Worm (Caenorhabditis elegans): ENCODE results near the gene lad-2.
A peak's percentile ranks its signal among the peaks of the same experiment; 100 is the strongest.

lad-2 gene

ce11 chrIV:2998597-2999161 lies 20.4 kb upstream of the lad-2 start (continued):
- TF ChIP-seq dpff-1 (tag; optimal IDR thresholded peaks at IDR 0.05), result no peak
- TF ChIP-seq nhr-179 (tag; optimal IDR thresholded peaks at IDR 0.05), result no peak
- no peak for TF ChIP-seq madf-3 (GFP tag; IDR thresholded peaks at IDR 0.05)
- TF ChIP-seq F37B4.10 (GFP tag; IDR thresholded peaks at IDR 0.05), result no peak
- TF ChIP-seq ztf-6 (GFP tag; IDR thresholded peaks at IDR 0.05), result no peak
- peak; percentile 12; the same call in 1 of the 2 replicates for TF ChIP-seq rcor-1 (GFP tag; IDR thresholded peaks at IDR 0.05)
- TF ChIP-seq unc-62 (GFP tag; optimal IDR thresholded peaks at IDR 0.05), result no peak
- TF ChIP-seq ceh-40 (GFP tag; IDR thresholded peaks at IDR 0.05), result no peak
- TF ChIP-seq hmg-1.2 (GFP tag; IDR thresholded peaks at IDR 0.05), result 0 out of 2 replicates have a peak, but pooled peaks have one; percentile 27
- TF ChIP-seq F49E8.2 (tag; optimal IDR thresholded peaks at IDR 0.05; ENCODE audit: insufficient read depth), result no peak
- TF ChIP-seq ztf-28 (GFP tag; IDR thresholded peaks at IDR 0.05), result no peak
- TF ChIP-seq snpc-1.3 (tag; optimal IDR thresholded peaks at IDR 0.05; ENCODE audit: insufficient read depth), result no peak
- TF ChIP-seq egl-44 (GFP tag; IDR thresholded peaks at IDR 0.05), result 0 out of 2 replicates have a peak, but pooled peaks have one; percentile 7
- no peak for TF ChIP-seq nhr-90 (tag; optimal IDR thresholded peaks at IDR 0.05)
- TF ChIP-seq K11D2.4 (GFP tag; IDR thresholded peaks at IDR 0.05), result no peak
- TF ChIP-seq ets-4 (GFP tag; optimal IDR thresholded peaks at IDR 0.05), result no peak
- peak; percentile 45; the same call in 1 of the 2 replicates for TF ChIP-seq mcd-1 (GFP tag; IDR thresholded peaks at IDR 0.05)
- TF ChIP-seq ztf-22 (GFP tag; optimal IDR thresholded peaks at IDR 0.05), result no peak
- TF ChIP-seq ceh-58 (GFP tag; IDR thresholded peaks at IDR 0.05), result no peak
- TF ChIP-seq let-607 (tag; optimal IDR thresholded peaks at IDR 0.05), result no peak
- TF ChIP-seq mes-4 (tag; optimal IDR thresholded peaks at IDR 0.05), result no peak
- no peak for TF ChIP-seq F33H1.4 (GFP tag; IDR thresholded peaks at IDR 0.05)
- no peak for TF ChIP-seq mxl-1 (tag; optimal IDR thresholded peaks at IDR 0.05)
- TF ChIP-seq ceh-100 (GFP tag; IDR thresholded peaks at IDR 0.05), result no peak
- no peak for TF ChIP-seq unc-130 (GFP tag; optimal IDR thresholded peaks at IDR 0.05)
- TF ChIP-seq cebp-1 (GFP tag; IDR thresholded peaks at IDR 0.05), result no peak
- peak; percentile 66 for TF ChIP-seq cebp-1 (tag; optimal IDR thresholded peaks at IDR 0.05)
- TF ChIP-seq him-1 (tag; optimal IDR thresholded peaks at IDR 0.05), result no peak
- TF ChIP-seq ceh-27 (GFP tag; optimal IDR thresholded peaks at IDR 0.05), result peak; percentile 63
- TF ChIP-seq zim-3 (tag; optimal IDR thresholded peaks at IDR 0.05), result no peak
- no peak for TF ChIP-seq Y53G8AR.9 (GFP tag; conservative IDR thresholded peaks at IDR 0.05)
- no peak for TF ChIP-seq rec-8 (tag; optimal IDR thresholded peaks at IDR 0.05)
- no peak for TF ChIP-seq ceh-79 (tag; optimal IDR thresholded peaks at IDR 0.05)
- TF ChIP-seq ztf-18 (tag; optimal IDR thresholded peaks at IDR 0.05), result no peak
- 0 out of 2 replicates have a peak, but pooled peaks have one; percentile 32 for TF ChIP-seq madf-6 (GFP tag; IDR thresholded peaks at IDR 0.05)

ce11 chrIV:2997302-2997701 lies 19.0 kb upstream of the lad-2 start:
- TF ChIP-seq nfyb-1 (GFP tag; IDR thresholded peaks at IDR 0.05) (no peak), repo-1 (tag; optimal IDR thresholded peaks at IDR 0.05) (no peak), mcd-1 (GFP tag; IDR thresholded peaks at IDR 0.05) (no peak), nhr-90 (tag; optimal IDR thresholded peaks at IDR 0.05) (no peak), F57A8.1 (GFP tag; optimal IDR thresholded peaks at IDR 0.05) (no peak), sdz-38 (tag; optimal IDR thresholded peaks at IDR 0.05) (no peak), F52B5.7 (tag; optimal IDR thresholded peaks at IDR 0.05) (no peak), mel-28 (tag; optimal IDR thresholded peaks at IDR 0.05; ENCODE audit: borderline replicate concordance) (no peak), ceh-40 (GFP tag; IDR thresholded peaks at IDR 0.05) (no peak), ztf-26 (tag; optimal IDR thresholded peaks at IDR 0.05) (no peak), F22D6.2 (tag; optimal IDR thresholded peaks at IDR 0.05) (no peak), fkh-3 (tag; optimal IDR thresholded peaks at IDR 0.05) (no peak), F10E7.11 (tag; optimal IDR thresholded peaks at IDR 0.05) (no peak), F39B2.1 (GFP tag; IDR thresholded peaks at IDR 0.05) (no peak), B0261.1 (tag; optimal IDR thresholded peaks at IDR 0.05) (no peak), athp-1 (tag; optimal IDR thresholded peaks at IDR 0.05) (no peak), lsl-1 (GFP tag; optimal IDR thresholded peaks at IDR 0.05) (no peak), unc-130 (GFP tag; optimal IDR thresholded peaks at IDR 0.05) (no peak), egrh-3 (GFP tag; IDR thresholded peaks at IDR 0.05) (peak; percentile 70; the same call in 1 of the 2 replicates)
